In the genomic region with DNA sequence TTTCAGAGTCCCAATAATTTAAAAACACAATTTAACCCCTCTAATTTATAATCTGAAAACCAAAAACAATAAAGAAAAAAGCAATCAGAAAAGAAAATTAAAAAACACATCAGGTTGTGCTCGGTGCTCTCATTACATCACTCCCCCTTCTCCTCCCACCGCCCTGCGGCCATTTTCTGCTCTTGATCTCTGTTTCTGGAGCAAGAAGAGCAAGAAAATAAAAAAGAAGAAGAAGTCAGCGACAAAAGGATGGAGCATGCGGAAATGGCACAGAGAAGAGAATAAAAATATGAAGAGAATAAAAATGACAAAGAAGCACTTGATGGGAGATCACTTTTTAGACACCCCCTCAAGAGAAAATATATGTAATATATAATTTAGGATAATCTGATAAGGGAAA, we compare ENCODE assay signal across 3 worm cellular contexts.
TF ChIP-seq lines count a peak whose summit lies in the region.

No protein-coding gene starts in this region.

TF ChIP-seq in whole organism, L1 larva, 84 proteins besides CTCF, POLR2A, EP300 and RAD21 (continued from another document):
- TF ChIP-seq ceh-8 (GFP tag; optimal IDR thresholded peaks at IDR 0.05; lab: Kevin White, UChicago) = peak; percentile 27
- peak; percentile 64 for TF ChIP-seq mep-1 (tag; optimal IDR thresholded peaks at IDR 0.05; lab: Kevin White, UChicago)
- TF ChIP-seq lir-3 (tag; optimal IDR thresholded peaks at IDR 0.05; lab: Kevin White, UChicago; ENCODE audit: poor library complexity) = no peak
- TF ChIP-seq swsn-7 (tag; optimal IDR thresholded peaks at IDR 0.05; lab: Kevin White, UChicago) = peak; percentile 18
- TF ChIP-seq tlp-1 (tag; optimal IDR thresholded peaks at IDR 0.05; lab: Kevin White, UChicago) = no peak
- peak; percentile 34 for TF ChIP-seq snu-23 (GFP tag; optimal IDR thresholded peaks at IDR 0.05; lab: Kevin White, UChicago)
- TF ChIP-seq skn-1 (tag; optimal IDR thresholded peaks at IDR 0.05; lab: Kevin White, UChicago) = peak; percentile 29
- peak; percentile 69 for TF ChIP-seq nhr-71 (tag; optimal IDR thresholded peaks at IDR 0.05; lab: Kevin White, UChicago)
- peak in 1 of 2 experiments; percentile 59 for TF ChIP-seq lsy-2 (tag; optimal IDR thresholded peaks at IDR 0.05; lab: Kevin White, UChicago)
- TF ChIP-seq C04F5.9 (tag; optimal IDR thresholded peaks at IDR 0.05; lab: Kevin White, UChicago) = no peak
- TF ChIP-seq fkh-8 (tag; optimal IDR thresholded peaks at IDR 0.05; lab: Kevin White, UChicago) = peak; percentile 56

TF ChIP-seq in whole organism, L2 larva, 48 proteins besides CTCF, POLR2A, EP300 and RAD21 (continued from another document):
- TF ChIP-seq snpc-4 (tag; optimal IDR thresholded peaks at IDR 0.05; lab: Kevin White, UChicago) (peak; percentile 22), ceh-16 (tag; optimal IDR thresholded peaks at IDR 0.05; lab: Kevin White, UChicago) (no peak), crh-2 (tag; optimal IDR thresholded peaks at IDR 0.05; lab: Kevin White, UChicago) (peak; percentile 40), sem-4 (tag; optimal IDR thresholded peaks at IDR 0.05; lab: Kevin White, UChicago) (peak; percentile 74), F13H6.1 (tag; optimal IDR thresholded peaks at IDR 0.05; lab: Kevin White, UChicago) (peak; percentile 51), mab-5 (tag; optimal IDR thresholded peaks at IDR 0.05; lab: Kevin White, UChicago) (peak; percentile 16)

TF ChIP-seq in whole organism, L4 larva, 104 proteins besides CTCF, POLR2A, EP300 and RAD21 (continued from another document):
- TF ChIP-seq mdl-1 (tag; optimal IDR thresholded peaks at IDR 0.05; lab: Kevin White, UChicago) (peak in 1 of 2 experiments; percentile 36), ctbp-1 (GFP tag; IDR thresholded peaks at IDR 0.05; lab: Robert Waterston, UW) (peak; percentile 63; the same call in 1 of the 2 replicates), lsy-2 (tag; optimal IDR thresholded peaks at IDR 0.05; lab: Kevin White, UChicago) (peak in 1 of 2 experiments; percentile 44), dmd-6 (GFP tag; IDR thresholded peaks at IDR 0.05; lab: Robert Waterston, UW) (peak; percentile 54), aha-1 (tag; lab: Kevin White, UChicago) (peak; percentile 47), spr-3 (GFP tag; optimal IDR thresholded peaks at IDR 0.05; lab: Kevin White, UChicago) (no peak), saeg-2 (GFP tag; IDR thresholded peaks at IDR 0.05; lab: Robert Waterston, UW) (no peak), lir-3 (tag; optimal IDR thresholded peaks at IDR 0.05; lab: Kevin White, UChicago) (no peak), fkh-10 (GFP tag; optimal IDR thresholded peaks at IDR 0.05; lab: Kevin White, UChicago) (peak; percentile 85)
